Worm (Caenorhabditis elegans): ENCODE measurements around the gene far-4.

Gene far-4

DNA sequence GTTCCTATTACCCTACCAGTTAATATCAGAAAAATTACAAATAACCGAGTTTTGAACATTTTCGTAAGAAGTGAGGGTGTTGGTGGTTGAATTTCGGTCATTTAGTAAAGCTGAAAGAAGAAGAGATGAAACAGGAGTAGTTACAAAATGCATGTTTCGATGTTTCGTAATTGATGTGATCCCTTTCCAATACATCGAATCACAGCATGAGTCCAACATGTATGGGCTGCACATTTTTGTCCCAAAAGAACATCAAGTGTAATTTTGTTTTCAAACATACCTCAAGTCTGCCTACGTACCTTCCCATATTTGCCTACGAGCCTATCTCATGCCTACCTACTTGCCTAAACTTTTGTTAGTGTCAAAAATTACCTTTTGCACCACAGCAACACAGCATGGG is 37.0 kb upstream of the far-4 start, which contains the start of gene W07G4.2:
W07G4.2 (minus strand) TSS at position 101 of the 400 bp plus-strand sequence.
- TF ChIP-seq med-1 (GFP tag; optimal IDR thresholded peaks at IDR 0.05; ENCODE audit: insufficient read depth) (no peak), tab-1 (GFP tag; IDR thresholded peaks at IDR 0.05) (no peak), T22C8.4 (GFP tag; IDR thresholded peaks at IDR 0.05) (no peak), klf-2 (GFP tag; conservative IDR thresholded peaks at IDR 0.05) (no peak), ztf-23 (GFP tag; IDR thresholded peaks at IDR 0.05) (no peak), ztf-29 (GFP tag; IDR thresholded peaks at IDR 0.05) (no peak), cog-1 (tag; optimal IDR thresholded peaks at IDR 0.05) (no peak), ref-1 (GFP tag; conservative IDR thresholded peaks at IDR 0.05) (no peak), flt-1 (GFP tag; IDR thresholded peaks at IDR 0.05) (no peak)

- TF ChIP-seq klf-2 (GFP tag; conservative IDR thresholded peaks at IDR 0.05), result no peak
- no peak for TF ChIP-seq T22C8.4 (GFP tag; IDR thresholded peaks at IDR 0.05)
- no peak for TF ChIP-seq med-1 (GFP tag; optimal IDR thresholded peaks at IDR 0.05; ENCODE audit: insufficient read depth)
- no peak for TF ChIP-seq ztf-29 (GFP tag; IDR thresholded peaks at IDR 0.05)
- TF ChIP-seq ztf-23 (GFP tag; IDR thresholded peaks at IDR 0.05), result no peak
Observed at ce11 chrV:13034604-13035003, 35.1 kb upstream of the far-4 start, which contains the start of gene W07G4.7. TSS of gene W07G4.7 (minus strand) at chrV:13034704.

- TF ChIP-seq med-1 (GFP tag; optimal IDR thresholded peaks at IDR 0.05; ENCODE audit: insufficient read depth) (no peak), T22C8.4 (GFP tag; IDR thresholded peaks at IDR 0.05) (no peak), ref-1 (GFP tag; conservative IDR thresholded peaks at IDR 0.05) (no peak), klf-2 (GFP tag; conservative IDR thresholded peaks at IDR 0.05) (no peak), ztf-29 (GFP tag; IDR thresholded peaks at IDR 0.05) (no peak), tab-1 (GFP tag; IDR thresholded peaks at IDR 0.05) (no peak), cog-1 (tag; optimal IDR thresholded peaks at IDR 0.05) (no peak), ztf-23 (GFP tag; IDR thresholded peaks at IDR 0.05) (no peak), flt-1 (GFP tag; IDR thresholded peaks at IDR 0.05) (no peak)
Observed at ce11 chrV:13033223-13033622, 33.8 kb upstream of the far-4 start, which contains the start of gene W07G4.1. TSS of gene W07G4.1 (plus strand) at chrV:13033523.

DNA sequence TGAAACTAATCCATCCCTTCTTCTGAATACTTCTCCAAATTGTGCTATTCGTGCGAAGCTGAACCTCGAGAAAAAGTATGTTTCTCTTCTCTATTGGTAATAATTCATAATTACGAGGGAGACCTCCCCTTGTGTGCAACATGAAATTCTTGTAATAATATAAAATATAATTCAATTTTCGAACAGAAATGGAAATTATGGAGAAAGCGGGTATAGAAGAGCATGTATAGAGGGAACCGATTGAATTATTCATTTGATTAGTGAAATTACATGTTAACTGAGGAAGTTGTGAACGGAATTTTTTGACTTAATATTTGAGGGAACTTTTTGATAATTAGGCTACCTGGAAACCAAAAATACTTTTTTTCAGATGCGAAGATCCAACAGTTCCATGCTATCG is 29.4 kb upstream of the far-4 start:
- no peak for TF ChIP-seq cog-1 (tag; optimal IDR thresholded peaks at IDR 0.05)
- no peak for TF ChIP-seq ztf-23 (GFP tag; IDR thresholded peaks at IDR 0.05)
- no peak for TF ChIP-seq flt-1 (GFP tag; IDR thresholded peaks at IDR 0.05)
- TF ChIP-seq T22C8.4 (GFP tag; IDR thresholded peaks at IDR 0.05), result no peak
- no peak for TF ChIP-seq ztf-29 (GFP tag; IDR thresholded peaks at IDR 0.05)
- TF ChIP-seq tab-1 (GFP tag; IDR thresholded peaks at IDR 0.05), result no peak
- TF ChIP-seq ref-1 (GFP tag; conservative IDR thresholded peaks at IDR 0.05), result no peak
- TF ChIP-seq klf-2 (GFP tag; conservative IDR thresholded peaks at IDR 0.05), result no peak
- no peak for TF ChIP-seq med-1 (GFP tag; optimal IDR thresholded peaks at IDR 0.05; ENCODE audit: insufficient read depth)

ce11 chrV:13026631-13027299 is 27.3 kb upstream of the far-4 start:
- no peak for TF ChIP-seq tab-1 (GFP tag; IDR thresholded peaks at IDR 0.05)

DNA sequence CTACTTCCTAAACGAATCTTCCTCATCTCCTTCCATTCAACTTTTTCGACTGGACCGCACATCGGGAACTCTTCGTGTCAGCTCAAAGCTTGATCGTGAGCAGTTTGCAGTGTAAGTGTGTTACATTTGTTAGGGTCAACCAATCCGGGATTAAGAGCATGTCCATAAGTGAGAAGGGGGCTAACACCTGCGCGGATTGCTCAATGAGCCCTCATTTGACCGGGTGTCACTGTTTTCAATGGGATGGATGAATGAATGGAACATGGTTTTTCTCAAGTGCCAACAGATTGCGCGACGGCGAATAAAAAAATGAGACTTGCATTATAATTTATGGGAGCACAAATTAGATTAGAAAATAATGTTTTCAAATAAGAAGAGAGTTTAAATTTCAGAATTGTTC is 25.8 kb upstream of the far-4 start:
- TF ChIP-seq ztf-23 (GFP tag; IDR thresholded peaks at IDR 0.05), result no peak

DNA sequence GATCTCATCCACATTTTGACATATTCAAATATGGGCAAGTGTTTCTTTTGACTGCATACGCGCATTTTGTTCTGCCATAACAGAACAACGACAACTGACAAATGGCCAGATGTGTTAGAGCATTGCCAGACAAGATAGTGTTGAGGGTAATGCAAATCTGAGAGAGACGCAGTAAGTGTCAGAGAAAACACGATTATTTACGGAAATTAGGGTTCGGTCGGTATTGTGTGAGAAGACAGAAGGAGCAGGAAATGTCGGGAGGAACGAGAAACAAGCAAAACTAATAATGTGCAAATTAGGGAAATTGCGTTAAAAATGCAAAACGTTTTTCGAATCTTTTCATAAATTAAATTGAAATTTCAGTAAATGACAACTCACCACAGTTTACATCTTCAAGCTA is 25.0 kb upstream of the far-4 start:
- no peak for TF ChIP-seq cog-1 (tag; optimal IDR thresholded peaks at IDR 0.05)
- TF ChIP-seq tab-1 (GFP tag; IDR thresholded peaks at IDR 0.05), result no peak
- TF ChIP-seq ztf-29 (GFP tag; IDR thresholded peaks at IDR 0.05), result no peak
- no peak for TF ChIP-seq ztf-23 (GFP tag; IDR thresholded peaks at IDR 0.05)
- TF ChIP-seq flt-1 (GFP tag; IDR thresholded peaks at IDR 0.05), result 0 out of 2 replicates have a peak, but pooled peaks have one; percentile 11
- no peak for TF ChIP-seq med-1 (GFP tag; optimal IDR thresholded peaks at IDR 0.05; ENCODE audit: insufficient read depth)
- no peak for TF ChIP-seq T22C8.4 (GFP tag; IDR thresholded peaks at IDR 0.05)
- no peak for TF ChIP-seq ref-1 (GFP tag; conservative IDR thresholded peaks at IDR 0.05)

- TF ChIP-seq cog-1 (tag; optimal IDR thresholded peaks at IDR 0.05) (no peak), ztf-29 (GFP tag; IDR thresholded peaks at IDR 0.05) (no peak), ztf-23 (GFP tag; IDR thresholded peaks at IDR 0.05) (no peak), ref-1 (GFP tag; conservative IDR thresholded peaks at IDR 0.05) (no peak), T22C8.4 (GFP tag; IDR thresholded peaks at IDR 0.05) (no peak), tab-1 (GFP tag; IDR thresholded peaks at IDR 0.05) (no peak), klf-2 (GFP tag; conservative IDR thresholded peaks at IDR 0.05) (no peak), med-1 (GFP tag; optimal IDR thresholded peaks at IDR 0.05; ENCODE audit: insufficient read depth) (no peak), flt-1 (GFP tag; IDR thresholded peaks at IDR 0.05) (no peak)
Observed at ce11 chrV:13022265-13022664, 22.8 kb upstream of the far-4 start.

DNA sequence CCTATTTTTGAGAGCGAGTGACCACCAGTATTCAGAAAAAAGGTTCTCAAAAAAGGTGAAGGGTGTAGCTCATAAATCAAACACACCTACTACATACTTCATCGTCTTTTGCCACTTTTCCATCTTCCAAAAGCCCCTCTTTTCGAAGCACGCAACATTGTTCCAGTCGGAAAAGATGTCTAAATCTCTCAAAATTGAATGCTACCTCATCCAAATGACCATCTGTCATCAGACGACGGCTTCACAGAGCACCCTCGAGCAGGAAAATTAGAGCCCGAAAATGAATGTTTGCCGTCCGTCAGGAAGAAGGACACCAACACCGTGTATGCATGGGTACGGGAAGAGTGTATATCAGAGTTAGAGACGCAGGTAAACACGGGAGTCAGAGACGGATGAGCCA is 22.1 kb upstream of the far-4 start:
- TF ChIP-seq flt-1 (GFP tag; IDR thresholded peaks at IDR 0.05), result no peak
- no peak for TF ChIP-seq klf-2 (GFP tag; conservative IDR thresholded peaks at IDR 0.05)
- no peak for TF ChIP-seq med-1 (GFP tag; optimal IDR thresholded peaks at IDR 0.05; ENCODE audit: insufficient read depth)
- no peak for TF ChIP-seq ztf-23 (GFP tag; IDR thresholded peaks at IDR 0.05)
- no peak for TF ChIP-seq ztf-29 (GFP tag; IDR thresholded peaks at IDR 0.05)
- no peak for TF ChIP-seq T22C8.4 (GFP tag; IDR thresholded peaks at IDR 0.05)
- TF ChIP-seq tab-1 (GFP tag; IDR thresholded peaks at IDR 0.05), result no peak
- no peak for TF ChIP-seq cog-1 (tag; optimal IDR thresholded peaks at IDR 0.05)
- TF ChIP-seq ref-1 (GFP tag; conservative IDR thresholded peaks at IDR 0.05), result no peak

DNA sequence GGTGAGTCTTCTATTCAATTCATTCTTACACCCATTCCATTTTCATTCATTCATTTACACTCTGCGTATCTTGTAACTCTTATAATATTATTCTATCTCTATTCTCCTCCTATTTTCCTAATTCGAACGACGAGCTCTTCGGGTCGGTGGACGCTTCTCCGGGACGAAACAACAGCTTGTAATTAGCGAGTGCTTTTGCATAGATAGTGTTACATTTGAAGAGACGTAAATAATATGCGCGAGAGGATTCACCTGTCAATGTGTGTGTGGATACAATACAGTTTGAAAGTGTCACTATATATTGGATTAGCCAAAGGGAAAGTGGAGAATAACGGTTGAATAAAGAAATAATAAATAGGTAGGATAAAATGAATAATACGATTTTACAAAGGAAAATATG is 21.2 kb upstream of the far-4 start:
- TF ChIP-seq klf-2 (GFP tag; conservative IDR thresholded peaks at IDR 0.05) (no peak), tab-1 (GFP tag; IDR thresholded peaks at IDR 0.05) (no peak), T22C8.4 (GFP tag; IDR thresholded peaks at IDR 0.05) (no peak), ref-1 (GFP tag; conservative IDR thresholded peaks at IDR 0.05) (no peak), ztf-23 (GFP tag; IDR thresholded peaks at IDR 0.05) (no peak), cog-1 (tag; optimal IDR thresholded peaks at IDR 0.05) (no peak), ztf-29 (GFP tag; IDR thresholded peaks at IDR 0.05) (no peak), med-1 (GFP tag; optimal IDR thresholded peaks at IDR 0.05; ENCODE audit: insufficient read depth) (no peak), flt-1 (GFP tag; IDR thresholded peaks at IDR 0.05) (no peak)

Measured in whole organism, midembryonic.